Worm (Caenorhabditis elegans) whole organism, young adult: Measurements from ENCODE around the gene math-37.

Experiments used
- bed-1 ChIP-seq: fragments of 200-800 bp; sonication (Bioruptor generic); IDR thresholded peaks from 2 replicates; pipeline ENCODE4 v1.3.6; 2022; ENCODE audit warnings: missing genetic modification reagents, missing genetic modification characterization, missing compliant biosample characterization
- mel-28 ChIP-seq: sonication (generic microtip); optimal IDR thresholded peaks from 2 replicates; lab custom pipeline; 2016; ENCODE audit warnings: borderline replicate concordance, mild to moderate bottlenecking, missing genetic modification characterization, missing compliant biosample characterization
- nhr-179 ChIP-seq: sonication (generic microtip); optimal IDR thresholded peaks from 2 replicates; lab custom pipeline; 2016; ENCODE audit warnings: mild to moderate bottlenecking, missing genetic modification characterization, missing compliant biosample characterization
- pha-4 ChIP-seq: fragments of 150-350 bp; sonication (generic microtip); optimal IDR thresholded peaks from 2 replicates; lab custom pipeline; 2014; ENCODE audit warnings: missing biosample characterization, missing genetic modification reagents, missing genetic modification characterization
- snpc-4 ChIP-seq, 5 experiments: fragments of 150-350 bp in 1 of 5; sonication (generic microtip) in 4 of 5; optimal IDR thresholded peaks; 2 replicates each; lab custom pipeline; 2014 to 2018; ENCODE audit warnings: missing genetic modification characterization in 5 of 5, missing biosample characterization in 3 of 5, antibody characterized with exemption in 2 of 5, mild to moderate bottlenecking in 2 of 5, missing compliant biosample characterization in 2 of 5, missing genotype in 2 of 5, moderate library complexity in 2 of 5, missing genetic modification reagents in 1 of 5

- TF ChIP-seq bed-1 (GFP tag; lab: Robert Waterston, UW) (no peak), nhr-179 (tag; lab: Kevin White, UChicago) (no peak), snpc-4 (GFP tag; optimal IDR thresholded peaks at IDR 0.05; lab: Kevin White, UChicago) (no peak), snpc-4 (tag; optimal IDR thresholded peaks at IDR 0.05; lab: Kevin White, UChicago) (no peak), mel-28 (no peak), pha-4 (tag; lab: Kevin White, UChicago) (no peak)
These were observed 15.2 kb upstream of the math-37 start, which contains the start of gene C40A11.4 for ce11 chrII:2137235-2137634.
